Worm (Caenorhabditis elegans) whole organism, L2 larva: Measurements from ENCODE around the gene srw-99.

Source experiments
- blmp-1 ChIP-seq: sonication (generic microtip); optimal IDR thresholded peaks from 2 replicates; lab custom pipeline; 2017; ENCODE audit warnings: missing genetic modification characterization, mild to moderate bottlenecking, missing compliant biosample characterization, antibody characterized with exemption, moderate library complexity; ENCODE audit not compliant: insufficient read depth
- fos-1 ChIP-seq: fragments of 150-350 bp; optimal IDR thresholded peaks from 2 replicates; lab custom pipeline; 2014; ENCODE audit warnings: missing biosample characterization, missing genetic modification characterization

The srw-99 gene

ce11 chrV:1756856-1757255 lies 48.3 kb downstream of the srw-99 start, which contains the start of gene clec-204:
TSS of gene clec-204 (plus strand) at chrV:1757156.
- no peak for TF ChIP-seq blmp-1 (tag; lab: Kevin White, UChicago)
- TF ChIP-seq fos-1 = peak; percentile 28
